Worm (Caenorhabditis elegans): Measurements from ENCODE around the gene K11D12.7.

ce11 chrV:5026438-5026837, 9.8 kb downstream of the K11D12.7 start:
- TF ChIP-seq mep-1 (tag; optimal IDR thresholded peaks at IDR 0.05) (no peak), pha-4 (tag; optimal IDR thresholded peaks at IDR 0.05) (no peak), lsy-2 (tag; optimal IDR thresholded peaks at IDR 0.05) (no peak), unc-62 (GFP tag; optimal IDR thresholded peaks at IDR 0.05) (no peak), nhr-76 (tag; optimal IDR thresholded peaks at IDR 0.05) (no peak), sptf-1 (tag; optimal IDR thresholded peaks at IDR 0.05) (no peak), mab-5 (tag; optimal IDR thresholded peaks at IDR 0.05) (no peak), bed-3 (GFP tag; optimal IDR thresholded peaks at IDR 0.05) (no peak), ces-1 (GFP tag; optimal IDR thresholded peaks at IDR 0.05) (no peak), nhr-237 (tag; optimal IDR thresholded peaks at IDR 0.05) (no peak), nhr-2 (tag; optimal IDR thresholded peaks at IDR 0.05) (no peak), ham-2 (GFP tag; optimal IDR thresholded peaks at IDR 0.05) (no peak), nhr-12 (tag; optimal IDR thresholded peaks at IDR 0.05) (no peak)

Measured in whole organism, mixed stage, embryonic.